Worm (Caenorhabditis elegans): ENCODE data around the gene lyst-1.

DNA sequence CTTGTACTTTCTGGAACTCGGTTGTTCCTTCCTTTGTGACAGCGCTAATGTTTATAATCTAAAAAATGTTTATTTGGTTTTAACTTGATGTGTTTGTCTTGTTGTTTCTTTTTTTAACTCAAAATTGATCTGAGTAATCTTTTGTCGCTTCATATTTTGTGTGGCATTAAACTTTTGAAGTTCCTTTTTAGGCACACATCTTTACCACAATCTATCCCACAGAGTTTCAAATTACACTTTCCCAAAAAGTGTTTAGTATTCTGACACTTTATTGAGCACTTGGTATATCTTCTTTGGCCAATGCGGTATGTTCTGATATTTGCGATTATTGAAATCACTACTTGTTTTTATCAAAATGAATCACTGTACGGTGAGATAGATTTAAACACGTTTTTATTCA lies 15.6 kb downstream of the lyst-1 start, which contains the start of gene lgc-18:
- TF ChIP-seq zag-1 (tag; optimal IDR thresholded peaks at IDR 0.05) (no peak), nhr-77 (tag; optimal IDR thresholded peaks at IDR 0.05) (no peak), efl-1 (optimal IDR thresholded peaks at IDR 0.05) (no peak), efl-1 (GFP tag; optimal IDR thresholded peaks at IDR 0.05 in 1 of 2) (no peak), lin-39 (tag; optimal IDR thresholded peaks at IDR 0.05) (no peak), dpl-1 (GFP tag; optimal IDR thresholded peaks at IDR 0.05) (no peak), C04F5.9 (tag; optimal IDR thresholded peaks at IDR 0.05) (no peak), egl-27 (tag; optimal IDR thresholded peaks at IDR 0.05) (no peak)
